Fruit fly (Drosophila melanogaster) whole organism, embryonic: Measurements from ENCODE around the gene CG17572.
A peak's percentile ranks its signal among the peaks of the same experiment; 100 is the strongest.

Experiments used
- Bteb2 ChIP-seq: fragments of 200-800 bp; sonication (Bioruptor generic); optimal IDR thresholded peaks from 2 replicates; lab custom pipeline; 2016; ENCODE audit warnings: missing biosample characterization, missing genetic modification characterization
- CG10959 ChIP-seq: fragments of 200-800 bp; sonication (Bioruptor generic); IDR thresholded peaks from 2 replicates; pipeline ENCODE4 v1.3.6; 2022; ENCODE audit warnings: missing biosample characterization, missing genetic modification characterization
- CG11085 ChIP-seq: fragments of 200-800 bp; sonication (Bioruptor generic); IDR thresholded peaks from 2 replicates; pipeline ENCODE4 v1.3.6; 2022; ENCODE audit warnings: missing biosample characterization, missing genetic modification characterization
- CG11247 ChIP-seq: fragments of 200-800 bp; sonication (Bioruptor generic); IDR thresholded peaks from 2 replicates; pipeline ENCODE4 v1.3.6; 2022; ENCODE audit warnings: missing biosample characterization, missing genetic modification characterization
- CG12744 ChIP-seq: fragments of 200-800 bp; sonication (Bioruptor generic); optimal IDR thresholded peaks from 2 replicates; lab custom pipeline; 2016; ENCODE audit warnings: missing biosample characterization, missing genetic modification characterization
- CG15269 ChIP-seq: fragments of 200-800 bp; sonication (Bioruptor generic); optimal IDR thresholded peaks from 2 replicates; lab custom pipeline; 2018; ENCODE audit warnings: missing biosample characterization, mild to moderate bottlenecking, missing genetic modification characterization, moderate library complexity
- CG1603 ChIP-seq: fragments of 200-800 bp; sonication (Bioruptor generic); optimal IDR thresholded peaks from 2 replicates; lab custom pipeline; 2019; ENCODE audit warnings: missing biosample characterization, mild to moderate bottlenecking, missing genetic modification characterization, moderate library complexity
- CG16813 ChIP-seq: fragments of 200-800 bp; sonication (Bioruptor generic); IDR thresholded peaks from 3 replicates; pipeline ENCODE4 v1.3.6; 2022; ENCODE audit warnings: missing biosample characterization, missing genetic modification characterization; ENCODE audit not compliant: partially characterized antibody
- CG17568 ChIP-seq: fragments of 200-800 bp; sonication (Bioruptor generic); optimal IDR thresholded peaks from 2 replicates; lab custom pipeline; 2018; ENCODE audit warnings: missing biosample characterization, mild to moderate bottlenecking, missing genetic modification characterization, moderate library complexity
- CG17802 ChIP-seq: fragments of 200-800 bp; sonication (Bioruptor generic); optimal IDR thresholded peaks from 2 replicates; lab custom pipeline; 2018; ENCODE audit warnings: missing biosample characterization, mild to moderate bottlenecking, missing genetic modification characterization, moderate library complexity
- CG2129 ChIP-seq: fragments of 200-800 bp; sonication (Bioruptor generic); IDR thresholded peaks from 2 replicates; pipeline ENCODE4 v1.3.6; 2022; ENCODE audit warnings: missing biosample characterization, missing genetic modification characterization; ENCODE audit not compliant: partially characterized antibody
- CG3065 ChIP-seq: fragments of 200-800 bp; sonication (Bioruptor generic); optimal IDR thresholded peaks from 2 replicates; lab custom pipeline; 2016; ENCODE audit warnings: missing biosample characterization, missing genetic modification characterization
- CG32532 ChIP-seq: fragments of 200-800 bp; sonication (Bioruptor generic); IDR thresholded peaks from 2 replicates; pipeline ENCODE4 v1.3.6; 2022; ENCODE audit warnings: missing biosample characterization, missing genetic modification characterization
- CG3726 ChIP-seq: fragments of 200-800 bp; sonication (Bioruptor generic); IDR thresholded peaks from 3 replicates; pipeline ENCODE4, ENCODE4 v1.3.6; 2022; ENCODE audit warnings: missing biosample characterization, missing genetic modification characterization
- CG6683 ChIP-seq: fragments of 200-800 bp; sonication (Bioruptor generic); optimal IDR thresholded peaks from 2 replicates; lab custom pipeline; 2017; ENCODE audit warnings: missing biosample characterization, mild to moderate bottlenecking, missing genetic modification characterization, missing genetic modification reagents
- CG7963 ChIP-seq: fragments of 200-800 bp; sonication (Bioruptor generic); IDR thresholded peaks from 3 replicates; pipeline ENCODE4 v1.3.6; 2022; ENCODE audit warnings: missing biosample characterization, missing genetic modification characterization; ENCODE audit not compliant: partially characterized antibody
- CG8281 ChIP-seq: fragments of 200-800 bp; sonication (Bioruptor generic); optimal IDR thresholded peaks from 2 replicates; lab custom pipeline; 2018; ENCODE audit warnings: missing biosample characterization, mild to moderate bottlenecking, missing genetic modification characterization, moderate library complexity
- CG8924 ChIP-seq: fragments of 200-800 bp; optimal IDR thresholded peaks from 3 replicates; lab custom pipeline; 2019; ENCODE audit warnings: missing biosample characterization, mild to moderate bottlenecking, missing genetic modification characterization, moderate library complexity
- CG9727 ChIP-seq: fragments of 200-800 bp; sonication (Bioruptor generic); optimal IDR thresholded peaks from 3 replicates; lab custom pipeline; 2017; ENCODE audit warnings: missing biosample characterization, mild to moderate bottlenecking, missing genetic modification characterization
- CoRest ChIP-seq: fragments of 200-800 bp; sonication (Bioruptor generic); optimal IDR thresholded peaks from 3 replicates; lab custom pipeline; 2018; ENCODE audit warnings: missing biosample characterization, mild to moderate bottlenecking, missing genetic modification characterization, moderate library complexity
- Dek ChIP-seq: fragments of 200-800 bp; sonication (Bioruptor generic); optimal IDR thresholded peaks from 3 replicates; lab custom pipeline; 2019; ENCODE audit warnings: missing biosample characterization, mild to moderate bottlenecking, missing genetic modification characterization, moderate library complexity
- Doc3 ChIP-seq: fragments of 200-800 bp; sonication (Bioruptor generic); IDR thresholded peaks from 3 replicates; pipeline ENCODE4 v1.3.6; 2022; ENCODE audit warnings: missing biosample characterization, missing genetic modification characterization; ENCODE audit not compliant: partially characterized antibody
- E2f1 ChIP-seq: fragments of 200-800 bp; sonication (Bioruptor generic); IDR thresholded peaks from 2 replicates; pipeline ENCODE4 v1.3.6; 2022; ENCODE audit warnings: missing biosample characterization, missing genetic modification characterization
- E2f2 ChIP-seq: fragments of 200-800 bp; sonication (Bioruptor generic); IDR thresholded peaks from 2 replicates; pipeline ENCODE4 v1.3.6; 2022; ENCODE audit warnings: missing biosample characterization, missing genetic modification characterization
- Fer1 ChIP-seq: fragments of 200-800 bp; sonication (Bioruptor generic); optimal IDR thresholded peaks from 2 replicates; lab custom pipeline; 2017; ENCODE audit warnings: missing biosample characterization, mild to moderate bottlenecking, missing genetic modification characterization
- Fer3 ChIP-seq: fragments of 200-800 bp; sonication (Bioruptor generic); optimal IDR thresholded peaks from 2 replicates; lab custom pipeline; 2018; ENCODE audit warnings: missing biosample characterization, mild to moderate bottlenecking, missing genetic modification characterization, moderate library complexity
- Hr78 ChIP-seq, 2 experiments: fragments of 200-800 bp in 1 of 2; fragments of >200 bp in 1 of 2; sonication (Bioruptor generic) in 1 of 2; optimal IDR thresholded peaks; 2 replicates each; lab custom pipeline; 2017 to 2019; ENCODE audit warnings: missing biosample characterization in 2 of 2, missing genetic modification characterization in 2 of 2, mild to moderate bottlenecking in 1 of 2, moderate library complexity in 1 of 2
- Kr ChIP-seq: fragments of 200-800 bp; sonication (Bioruptor generic); optimal IDR thresholded peaks from 2 replicates; lab custom pipeline; 2017; ENCODE audit warnings: missing biosample characterization, mild to moderate bottlenecking, missing genetic modification characterization
- Nf-YC ChIP-seq: fragments of 200-800 bp; optimal IDR thresholded peaks from 3 replicates; lab custom pipeline; 2019; ENCODE audit warnings: missing biosample characterization, mild to moderate bottlenecking, missing genetic modification characterization, moderate library complexity
- Spps ChIP-seq: fragments of 200-800 bp; sonication (Bioruptor generic); optimal IDR thresholded peaks from 2 replicates; lab custom pipeline; 2018; ENCODE audit warnings: missing biosample characterization, mild to moderate bottlenecking, missing genetic modification characterization
- Stat92E ChIP-seq, 3 experiments: fragments of >200 bp in 2 of 3; fragments of 200-800 bp in 1 of 3; sonication (Bioruptor generic) in 1 of 3; optimal IDR thresholded peaks; 2 replicates each; lab custom pipeline; 2017 to 2019; ENCODE audit warnings: missing biosample characterization in 3 of 3, missing genetic modification characterization in 3 of 3, mild to moderate bottlenecking in 1 of 3, moderate library complexity in 1 of 3
- TFAM ChIP-seq: fragments of 200-800 bp; sonication (Bioruptor generic); optimal IDR thresholded peaks from 2 replicates; lab custom pipeline; 2017; ENCODE audit warnings: missing biosample characterization, missing genetic modification characterization, inconsistent platforms
- abd-A ChIP-seq: fragments of 200-800 bp; sonication (Bioruptor generic); optimal IDR thresholded peaks from 3 replicates; lab custom pipeline; 2019; ENCODE audit warnings: missing biosample characterization, mild to moderate bottlenecking, missing genetic modification characterization, moderate library complexity
- emc ChIP-seq: fragments of 200-800 bp; sonication (Bioruptor generic); optimal IDR thresholded peaks from 2 replicates; lab custom pipeline; 2016; ENCODE audit warnings: missing biosample characterization, missing genetic modification characterization
- gce ChIP-seq: fragments of 200-800 bp; sonication (Bioruptor generic); IDR thresholded peaks from 3 replicates; pipeline ENCODE4 v1.3.6; 2022; ENCODE audit warnings: missing biosample characterization, missing genetic modification characterization
- gfzf ChIP-seq: fragments of 200-800 bp; sonication (Bioruptor generic); optimal IDR thresholded peaks from 2 replicates; lab custom pipeline; 2016; ENCODE audit warnings: missing biosample characterization, mild to moderate bottlenecking, missing genetic modification characterization, moderate library complexity
- grn ChIP-seq: fragments of 200-800 bp; sonication (Bioruptor generic); optimal IDR thresholded peaks from 3 replicates; lab custom pipeline; 2017; ENCODE audit warnings: missing biosample characterization, missing genetic modification characterization
- lov ChIP-seq, 2 experiments: fragments of 200-800 bp in 1 of 2; fragments of >200 bp in 1 of 2; sonication (Bioruptor generic) in 1 of 2; IDR thresholded peaks in 1 of 2; optimal IDR thresholded peaks in 1 of 2; 2 replicates in 1 of 2; 3 replicates in 1 of 2; pipeline versions ENCODE4 v1.3.6 to Lab custom; 2017 to 2022; ENCODE audit warnings: missing biosample characterization in 1 of 2, missing genetic modification characterization in 1 of 2
- nerfin-1 ChIP-seq: fragments of 200-800 bp; sonication (Bioruptor generic); optimal IDR thresholded peaks from 3 replicates; lab custom pipeline; 2019; ENCODE audit warnings: missing biosample characterization, mild to moderate bottlenecking, missing genetic modification characterization, moderate library complexity
- oc ChIP-seq: fragments of 200-800 bp; sonication (Bioruptor generic); optimal IDR thresholded peaks from 2 replicates; lab custom pipeline; 2018; ENCODE audit warnings: missing biosample characterization, mild to moderate bottlenecking, missing genetic modification characterization, moderate library complexity
- pb ChIP-seq: fragments of 200-800 bp; sonication (Bioruptor generic); optimal IDR thresholded peaks from 3 replicates; lab custom pipeline; 2016; ENCODE audit warnings: missing biosample characterization, missing genetic modification characterization
- ranshi ChIP-seq: fragments of 200-800 bp; sonication (Bioruptor generic); IDR thresholded peaks from 2 replicates; pipeline ENCODE4 v1.3.6; 2022; ENCODE audit warnings: missing biosample characterization, missing genetic modification characterization
- ro ChIP-seq: fragments of 200-800 bp; sonication (Bioruptor generic); IDR thresholded peaks from 2 replicates; pipeline ENCODE4 v1.3.6; 2022; ENCODE audit warnings: missing biosample characterization, missing genetic modification characterization
- salm ChIP-seq: fragments of 200-800 bp; sonication (Bioruptor generic); optimal IDR thresholded peaks from 2 replicates; lab custom pipeline; 2018; ENCODE audit warnings: missing biosample characterization, mild to moderate bottlenecking, missing genetic modification characterization
- seq ChIP-seq: fragments of 200-800 bp; sonication (Bioruptor generic); IDR thresholded peaks from 2 replicates; pipeline ENCODE4 v1.3.6; 2022; ENCODE audit warnings: missing biosample characterization, missing genetic modification characterization
- sisA ChIP-seq: fragments of 200-800 bp; sonication (Bioruptor generic); IDR thresholded peaks from 2 replicates; pipeline ENCODE4 v1.3.6; 2022; ENCODE audit warnings: missing biosample characterization, missing genetic modification characterization
- ssp ChIP-seq: fragments of 200-800 bp; sonication (Bioruptor generic); IDR thresholded peaks from 2 replicates; pipeline ENCODE4 v1.3.6; 2022; ENCODE audit warnings: missing biosample characterization, missing genetic modification characterization
- tgo ChIP-seq: fragments of 200-800 bp; sonication (Bioruptor generic); IDR thresholded peaks from 3 replicates; pipeline ENCODE4 v1.3.6; 2022; ENCODE audit warnings: missing biosample characterization, missing genetic modification characterization
- unpg ChIP-seq: fragments of 200-800 bp; sonication (Bioruptor generic); optimal IDR thresholded peaks from 3 replicates; lab custom pipeline; 2018; ENCODE audit warnings: missing biosample characterization, mild to moderate bottlenecking, missing genetic modification characterization, moderate library complexity
- zfh1 ChIP-seq: fragments of 200-800 bp; sonication (Bioruptor generic); IDR thresholded peaks from 3 replicates; pipeline ENCODE4 v1.3.6; 2022; ENCODE audit warnings: missing biosample characterization, missing genetic modification characterization

Gene CG17572

dm6 chr2L:19051534-19052100 lies 22.3 kb downstream of the CG17572 start, which contains the start of gene Rpn3 (continued):
- TF ChIP-seq grn (GFP tag; lab: Kevin White, UChicago) (no peak), Bteb2 (peak; percentile 82), TFAM (peak; percentile 32), CG8281 (no peak), Hr78 (GFP tag; optimal IDR thresholded peaks at IDR 0.05; lab: Kevin White, UChicago) (no peak), CG1603 (peak; percentile 77), E2f1 (GFP tag; lab: Robert Waterston, UW) (peak; percentile 85), CG11085 (GFP tag; lab: Robert Waterston, UW) (peak; percentile 69; the same call in 1 of the 2 replicates), abd-A (tag; lab: Kevin White, UChicago) (no peak), CG8924 (tag; lab: Kevin White, UChicago) (peak; percentile 82), ssp (GFP tag; lab: Robert Waterston, UW) (peak; percentile 73), seq (peak; percentile 53; the same call in 1 of the 2 replicates), CG3065 (GFP tag; lab: Kevin White, UChicago) (peak; percentile 22), CG17802 (peak; percentile 54), CG10959 (GFP tag; lab: Robert Waterston, UW) (peak; percentile 75), ranshi (GFP tag; lab: Robert Waterston, UW) (peak; percentile 86), CG32532 (GFP tag; lab: Robert Waterston, UW) (peak; percentile 88), Stat92E (GFP tag; optimal IDR thresholded peaks at IDR 0.05; lab: Kevin White, UChicago) (no peak), CG12744 (GFP tag; lab: Kevin White, UChicago) (peak; percentile 70), gfzf (no peak), nerfin-1 (tag; lab: Kevin White, UChicago) (peak; percentile 64), CG11247 (GFP tag; lab: Robert Waterston, UW) (peak; percentile 71), sisA (GFP tag; lab: Robert Waterston, UW) (peak; percentile 84), ro (peak; percentile 69), gce (0 out of 3 replicates have a peak, but pooled peaks have one; percentile 33), lov (optimal IDR thresholded peaks at IDR 0.05; lab: Kevin White, UChicago) (no peak), lov (GFP tag; IDR thresholded peaks at IDR 0.05; lab: Robert Waterston, UW) (peak; percentile 75; the same call in 1 of the 3 replicates), Fer1 (GFP tag; lab: Kevin White, UChicago) (peak; percentile 75), Dek (tag; lab: Kevin White, UChicago) (peak; percentile 75), CG6683 (GFP tag; lab: Kevin White, UChicago) (peak; percentile 27), Spps (peak; percentile 75), pb (GFP tag; lab: Kevin White, UChicago) (peak; percentile 22), salm (peak; percentile 68), zfh1 (GFP tag; lab: Robert Waterston, UW) (peak; percentile 90), oc (peak; percentile 58), Fer3 (tag; lab: Kevin White, UChicago) (peak; percentile 79), CG17568 (no peak), E2f2 (GFP tag; lab: Robert Waterston, UW) (peak; percentile 66)

- TF ChIP-seq CG9727 (GFP tag; lab: Kevin White, UChicago), result no peak
- peak; percentile 74 for TF ChIP-seq Doc3 (GFP tag; lab: Robert Waterston, UW)
- peak; percentile 75 for TF ChIP-seq CG7963 (GFP tag; lab: Robert Waterston, UW)
- peak; percentile 76 for TF ChIP-seq CG16813 (GFP tag; lab: Robert Waterston, UW)
- TF ChIP-seq Kr (GFP tag; lab: Kevin White, UChicago), result no peak
- peak; percentile 19 for TF ChIP-seq Nf-YC (tag; lab: Kevin White, UChicago)
- TF ChIP-seq unpg (GFP tag; lab: Kevin White, UChicago), result peak; percentile 28
- TF ChIP-seq CG3726 (GFP tag; lab: Robert Waterston, UW), result no peak
- TF ChIP-seq tgo (GFP tag; lab: Robert Waterston, UW), result no peak
- peak; percentile 50 for TF ChIP-seq CG2129 (GFP tag; lab: Robert Waterston, UW)
- peak; percentile 34 for TF ChIP-seq CoRest (tag; lab: Kevin White, UChicago)
- TF ChIP-seq CG15269 (tag; lab: Kevin White, UChicago), result peak; percentile 53
- no peak for TF ChIP-seq emc
Observed at dm6 chr2L:19048912-19049311, 25.0 kb downstream of the CG17572 start, which contains the start of gene CG10470. TSS of gene CG10470 (plus strand) at chr2L:19049076.
